Fruit fly (Drosophila melanogaster) whole organism, adult: Measurements from ENCODE around the gene CG8813.

Source experiments
- CG5204 ChIP-seq: fragments of 200-800 bp; sonication (Bioruptor generic); optimal IDR thresholded peaks from 2 replicates; lab custom pipeline; 2016; ENCODE audit warnings: missing biosample characterization, missing genetic modification characterization
- CG7045 ChIP-seq: fragments of 200-800 bp; sonication (Bioruptor generic); optimal IDR thresholded peaks from 2 replicates; lab custom pipeline; 2017; ENCODE audit warnings: missing biosample characterization, mild to moderate bottlenecking, missing genetic modification characterization
- kay ChIP-seq: fragments of 200-800 bp; sonication (Bioruptor generic); peaks from one replicate; lab custom pipeline; 2016; ENCODE audit warnings: missing biosample characterization, missing genetic modification characterization, borderline replicate concordance
- pad ChIP-seq: fragments of 200-800 bp; sonication (Bioruptor generic); optimal IDR thresholded peaks from 3 replicates; lab custom pipeline; 2017; ENCODE audit warnings: missing biosample characterization, missing genetic modification characterization, mild to moderate bottlenecking, moderate library complexity, missing genetic modification reagents

dm6 chr2L:2874185-2874541 lies 4.7 kb downstream of the CG8813 start, which contains the start of gene Ifrd1:
- no peak for TF ChIP-seq pad (GFP tag; lab: Kevin White, UChicago)
- no peak for TF ChIP-seq CG5204
- TF ChIP-seq CG7045 (GFP tag; lab: Kevin White, UChicago), result no peak
- no peak for TF ChIP-seq kay (GFP tag; lab: Kevin White, UChicago)
